Worm (Caenorhabditis elegans): ENCODE results near the gene C06B8.3.

C06B8.3 gene

DNA sequence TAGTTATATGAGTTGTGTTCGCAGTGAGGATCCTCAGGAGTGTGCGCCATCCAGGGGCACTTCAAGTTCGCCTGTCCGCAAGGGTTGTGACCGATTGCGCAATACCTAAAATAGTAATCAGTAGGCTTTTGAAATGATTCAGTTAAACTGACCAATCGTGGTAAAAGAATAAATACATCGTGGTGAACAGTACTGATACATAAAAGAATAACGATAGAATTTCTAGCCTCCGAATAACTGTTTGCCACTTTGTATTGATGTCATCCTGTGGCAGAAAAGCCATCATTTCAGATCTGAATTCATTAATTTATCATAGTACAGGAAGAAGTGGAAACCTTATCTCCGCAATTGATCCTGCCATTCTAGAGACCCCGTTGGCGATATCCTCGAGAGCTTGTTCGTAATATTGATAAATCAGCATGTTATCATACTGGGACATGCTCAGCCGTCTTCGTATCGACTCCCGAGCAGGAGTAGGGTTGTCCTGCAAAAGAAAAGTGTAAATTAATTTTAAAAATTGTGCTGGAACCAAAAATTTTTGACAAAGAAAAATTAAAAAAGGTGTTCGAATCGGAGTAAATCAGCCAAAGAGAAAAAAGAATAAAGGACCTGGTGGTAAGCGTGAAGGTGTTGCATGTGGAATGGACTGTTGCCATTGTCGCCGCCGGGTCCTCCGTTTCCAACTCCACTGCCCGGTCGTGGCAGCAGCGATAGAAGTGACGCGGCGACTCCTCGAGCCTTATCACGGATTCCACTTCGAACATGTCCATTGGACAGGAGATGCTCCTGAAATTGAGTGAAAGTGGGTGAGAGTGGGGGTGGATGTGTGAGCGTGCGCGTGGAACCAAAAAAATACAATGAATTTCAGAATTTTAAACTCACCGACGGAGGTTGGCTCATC lies 28.7 kb upstream of the C06B8.3 start (continued):
- no peak for TF ChIP-seq F52B5.7 (tag; optimal IDR thresholded peaks at IDR 0.05)
- no peak for TF ChIP-seq egl-44 (GFP tag; IDR thresholded peaks at IDR 0.05)
- TF ChIP-seq cebp-1 (GFP tag; IDR thresholded peaks at IDR 0.05) = no peak
- TF ChIP-seq cebp-1 (tag; optimal IDR thresholded peaks at IDR 0.05) = peak; percentile 2
- TF ChIP-seq ztf-22 (GFP tag; optimal IDR thresholded peaks at IDR 0.05) = no peak
- peak; percentile 41 for TF ChIP-seq tbp1 (GFP tag; optimal IDR thresholded peaks at IDR 0.05)
- peak; percentile 37 for TF ChIP-seq ceh-27 (GFP tag; optimal IDR thresholded peaks at IDR 0.05)
- no peak for TF ChIP-seq mxl-1 (tag; optimal IDR thresholded peaks at IDR 0.05)
- no peak for TF ChIP-seq efl-1 (GFP tag; optimal IDR thresholded peaks at IDR 0.05)
- no peak for TF ChIP-seq rec-8 (tag; optimal IDR thresholded peaks at IDR 0.05)
- peak; percentile 8 for TF ChIP-seq F10E7.11 (tag; optimal IDR thresholded peaks at IDR 0.05)
- TF ChIP-seq mcd-1 (GFP tag; IDR thresholded peaks at IDR 0.05) = peak; percentile 38; the same call in 1 of the 2 replicates
- TF ChIP-seq snpc-1.1 (tag; optimal IDR thresholded peaks at IDR 0.05; ENCODE audit: insufficient read depth) = no peak
- TF ChIP-seq lin-54 (GFP tag; optimal IDR thresholded peaks at IDR 0.05) = peak; percentile 43
- TF ChIP-seq ztf-3 (GFP tag; optimal IDR thresholded peaks at IDR 0.05) = no peak
- no peak for TF ChIP-seq sptf-2 (GFP tag; optimal IDR thresholded peaks at IDR 0.05)
- TF ChIP-seq die-1 (tag; optimal IDR thresholded peaks at IDR 0.05) = peak; percentile 20
- no peak for TF ChIP-seq F57C9.4 (tag; optimal IDR thresholded peaks at IDR 0.05)
- peak; percentile 44 for TF ChIP-seq repo-1 (tag; optimal IDR thresholded peaks at IDR 0.05)
- no peak for TF ChIP-seq F57A8.1 (GFP tag; optimal IDR thresholded peaks at IDR 0.05)
- TF ChIP-seq ceh-40 (GFP tag; IDR thresholded peaks at IDR 0.05) = 0 out of 2 replicates have a peak, but pooled peaks have one; percentile 1
- TF ChIP-seq nhr-179 (tag; optimal IDR thresholded peaks at IDR 0.05) = no peak
- no peak for TF ChIP-seq F39B2.1 (GFP tag; IDR thresholded peaks at IDR 0.05)
- TF ChIP-seq hmg-20 (GFP tag; IDR thresholded peaks at IDR 0.05) = no peak
- peak; percentile 50 for TF ChIP-seq ztf-18 (tag; optimal IDR thresholded peaks at IDR 0.05)
- TF ChIP-seq hrde-1 (tag; optimal IDR thresholded peaks at IDR 0.05; ENCODE audit: borderline replicate concordance) = peak; percentile 52
- no peak for TF ChIP-seq chd-7 (tag; optimal IDR thresholded peaks at IDR 0.05)
- peak; percentile 42; the same call in 1 of the 2 replicates for TF ChIP-seq Y56A3A.18 (GFP tag; IDR thresholded peaks at IDR 0.05)
- TF ChIP-seq B0261.1 (tag; optimal IDR thresholded peaks at IDR 0.05) = peak; percentile 18
- no peak for TF ChIP-seq nhr-90 (tag; optimal IDR thresholded peaks at IDR 0.05)
- no peak for TF ChIP-seq ztf-6 (GFP tag; IDR thresholded peaks at IDR 0.05)
- no peak for TF ChIP-seq egl-18 (GFP tag; IDR thresholded peaks at IDR 0.05)
- TF ChIP-seq tlf-1 (GFP tag; optimal IDR thresholded peaks at IDR 0.05) = peak; percentile 34
- peak; percentile 46; the same call in 1 of the 2 replicates for TF ChIP-seq Y53G8AR.9 (GFP tag; conservative IDR thresholded peaks at IDR 0.05)
- TF ChIP-seq F55B11.4 (tag; optimal IDR thresholded peaks at IDR 0.05; ENCODE audit: borderline replicate concordance, insufficient read depth) = no peak
- TF ChIP-seq madf-8 (GFP tag; conservative IDR thresholded peaks at IDR 0.05) = no peak
- TF ChIP-seq lin-35 (GFP tag; optimal IDR thresholded peaks at IDR 0.05) = peak in 1 of 3 experiments; percentile 32
- no peak for TF ChIP-seq cebp-2 (GFP tag; IDR thresholded peaks at IDR 0.05)
- TF ChIP-seq Y79H2A.3 (GFP tag; conservative IDR thresholded peaks at IDR 0.05) = no peak
- no peak for TF ChIP-seq ceh-79 (tag; optimal IDR thresholded peaks at IDR 0.05)
- TF ChIP-seq attf-5 (GFP tag; optimal IDR thresholded peaks at IDR 0.05) = peak; percentile 19
- TF ChIP-seq madf-3 (GFP tag; IDR thresholded peaks at IDR 0.05) = peak; percentile 87; the same call in 1 of the 2 replicates
- no peak for TF ChIP-seq T26A5.8 (tag; optimal IDR thresholded peaks at IDR 0.05)
- TF ChIP-seq ceh-58 (GFP tag; IDR thresholded peaks at IDR 0.05) = 0 out of 2 replicates have a peak, but pooled peaks have one; percentile 27
- peak; percentile 81 for TF ChIP-seq ekl-4 (GFP tag; IDR thresholded peaks at IDR 0.05)
- TF ChIP-seq lir-1 (GFP tag; conservative IDR thresholded peaks at IDR 0.05) = no peak
